Worm (Caenorhabditis elegans) whole organism, L4/young adult: Measurements from ENCODE around the gene F26G1.10.

Source experiments
- W03F9.2 ChIP-seq: fragments of 150-350 bp; optimal IDR thresholded peaks from 2 replicates; lab custom pipeline; 2014; ENCODE audit warnings: missing biosample characterization, missing genetic modification characterization
- dao-5 ChIP-seq: sonication (generic microtip); optimal IDR thresholded peaks from 2 replicates; lab custom pipeline; 2016; ENCODE audit warnings: missing genotype, missing genetic modification characterization, moderate library complexity, missing compliant biosample characterization
- him-1 ChIP-seq: sonication (generic microtip); optimal IDR thresholded peaks from 2 replicates; lab custom pipeline; 2016; ENCODE audit warnings: missing genotype, missing genetic modification reagents, missing genetic modification characterization, missing compliant biosample characterization

- TF ChIP-seq him-1, result no peak
- no peak for TF ChIP-seq W03F9.2 (tag; lab: Kevin White, UChicago)
- no peak for TF ChIP-seq dao-5 (tag; lab: Kevin White, UChicago)
Observed at ce11 chrII:4786181-4786580, 12.0 kb downstream of the F26G1.10 start, which contains the start of gene msp-3.
